Worm (Caenorhabditis elegans) whole organism, L1 larva: ENCODE data around the gene hcp-2.
A peak's percentile ranks its signal among the peaks of the same experiment; 100 is the strongest.

Experiments used
- alr-1 ChIP-seq: fragments of 200-800 bp; sonication (Bioruptor generic); optimal IDR thresholded peaks from 2 replicates; lab custom pipeline; 2018; ENCODE audit warnings: borderline replicate concordance, mild to moderate bottlenecking, missing genetic modification characterization, missing compliant biosample characterization
- ceh-8 ChIP-seq: fragments of 200-800 bp; sonication (Bioruptor generic); optimal IDR thresholded peaks from 2 replicates; lab custom pipeline; 2018; ENCODE audit warnings: mild to moderate bottlenecking, missing genetic modification characterization, moderate library complexity, missing compliant biosample characterization
- dpl-1 ChIP-seq, 3 experiments: fragments of 150-350 bp in 2 of 3; sonication (generic microtip) in 1 of 3; optimal IDR thresholded peaks; 2 replicates each; lab custom pipeline; 2014 to 2017; ENCODE audit warnings: missing biosample characterization in 3 of 3, missing genetic modification characterization in 3 of 3, missing genetic modification reagents in 3 of 3
- egl-27 ChIP-seq, 2 experiments: fragments of 150-350 bp in 1 of 2; sonication (generic microtip); optimal IDR thresholded peaks; 3 replicates each; lab custom pipeline; 2017 to 2018; ENCODE audit warnings: missing biosample characterization in 2 of 2, missing genetic modification characterization in 2 of 2, missing genetic modification reagents in 2 of 2
- fkh-10 ChIP-seq: sonication (generic microtip); optimal IDR thresholded peaks from 2 replicates; lab custom pipeline; 2017; ENCODE audit warnings: missing biosample characterization, missing genetic modification reagents, missing genetic modification characterization
- nhr-12 ChIP-seq: sonication (generic microtip); optimal IDR thresholded peaks from 2 replicates; lab custom pipeline; 2017; ENCODE audit warnings: missing biosample characterization, missing genetic modification characterization
- pqm-1 ChIP-seq: sonication (generic microtip); optimal IDR thresholded peaks from 3 replicates; lab custom pipeline; 2017; ENCODE audit warnings: missing biosample characterization, missing genetic modification characterization
- skn-1 ChIP-seq: fragments of 150-350 bp; optimal IDR thresholded peaks from 2 replicates; lab custom pipeline; 2014; ENCODE audit warnings: missing biosample characterization, missing genetic modification characterization
- tlp-1 ChIP-seq: fragments of 150-350 bp; optimal IDR thresholded peaks from 2 replicates; lab custom pipeline; 2014; ENCODE audit warnings: missing biosample characterization, missing genetic modification characterization
- unc-130 ChIP-seq: fragments of 150-350 bp; optimal IDR thresholded peaks from 2 replicates; lab custom pipeline; 2017; ENCODE audit warnings: missing biosample characterization, missing genetic modification characterization, inconsistent platforms

ce11 chrV:9692109-9692581 lies 46.5 kb downstream of the hcp-2 start, which contains the start of gene ztf-9:
- TF ChIP-seq pqm-1 (tag; lab: Kevin White, UChicago) (no peak), ceh-8 (GFP tag; lab: Kevin White, UChicago) (no peak), fkh-10 (GFP tag; lab: Kevin White, UChicago) (no peak), nhr-12 (tag; lab: Kevin White, UChicago) (no peak), egl-27 (tag; optimal IDR thresholded peaks at IDR 0.05; lab: Kevin White, UChicago) (no peak), alr-1 (tag; lab: Kevin White, UChicago) (no peak), skn-1 (tag; lab: Kevin White, UChicago) (no peak), unc-130 (tag; lab: Kevin White, UChicago) (no peak), dpl-1 (GFP tag; optimal IDR thresholded peaks at IDR 0.05; lab: Kevin White, UChicago) (peak in 2 of 3 experiments; percentile 5 to 33), tlp-1 (tag; lab: Kevin White, UChicago) (no peak)
